Fruit fly (Drosophila melanogaster): ENCODE results near the gene CG10357.
A peak's percentile ranks its signal among the peaks of the same experiment; 100 is the strongest.

The CG10357 gene

DNA sequence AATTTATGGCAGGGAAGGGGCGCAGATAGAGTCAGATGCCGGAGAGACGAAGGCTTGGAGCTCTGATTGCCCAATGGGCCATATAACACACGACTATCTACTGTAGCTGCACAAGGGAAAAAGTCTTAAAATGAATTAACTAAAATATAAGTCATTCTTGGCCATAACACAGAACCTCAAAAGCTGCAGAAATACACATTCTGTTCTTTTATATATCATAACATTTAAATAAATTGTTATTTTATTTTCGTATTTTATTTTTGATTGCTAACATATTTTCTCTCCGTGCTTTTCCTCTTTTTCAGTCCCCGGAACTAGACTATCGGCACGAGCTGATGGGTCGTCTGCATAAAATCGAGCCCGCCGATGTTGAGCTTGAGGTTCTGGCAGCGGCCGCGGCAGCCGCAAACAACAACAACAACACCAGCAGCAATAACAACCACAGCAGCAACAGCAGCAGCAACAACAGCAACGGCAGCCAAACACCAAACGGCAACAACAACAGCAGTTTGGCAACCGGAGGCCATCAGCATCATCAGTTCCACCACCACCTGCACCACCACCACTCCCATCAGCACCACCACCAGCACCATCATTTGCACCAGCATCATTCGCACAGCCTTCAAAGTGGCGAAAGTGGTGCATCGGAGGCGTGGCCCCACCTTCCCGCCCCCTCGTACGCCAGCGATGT is 29.3 kb downstream of the CG10357 start (continued):
- TF ChIP-seq disco-r (GFP tag; optimal IDR thresholded peaks at IDR 0.05), result no peak
- no peak for TF ChIP-seq Hmx (GFP tag; optimal IDR thresholded peaks at IDR 0.05)
- TF ChIP-seq CG18011 (GFP tag; optimal IDR thresholded peaks at IDR 0.05), result no peak
- TF ChIP-seq CG15601 (tag; optimal IDR thresholded peaks at IDR 0.05), result peak; percentile 43
- no peak for TF ChIP-seq en (GFP tag; optimal IDR thresholded peaks at IDR 0.05)
- no peak for TF ChIP-seq Ravus (GFP tag; IDR thresholded peaks at IDR 0.05)
- no peak for TF ChIP-seq slou (GFP tag; optimal IDR thresholded peaks at IDR 0.05)
- no peak for TF ChIP-seq CG3065 (GFP tag; optimal IDR thresholded peaks at IDR 0.05)
- no peak for TF ChIP-seq CG14050 (GFP tag; IDR thresholded peaks at IDR 0.05)
- no peak for TF ChIP-seq CG6854 (GFP tag; optimal IDR thresholded peaks at IDR 0.05)
- no peak for TF ChIP-seq zfh1 (GFP tag; IDR thresholded peaks at IDR 0.05)
- no peak for TF ChIP-seq CG32532 (GFP tag; IDR thresholded peaks at IDR 0.05)
- TF ChIP-seq CG8944 (GFP tag; optimal IDR thresholded peaks at IDR 0.05), result no peak
- no peak for TF ChIP-seq CG7271 (tag; optimal IDR thresholded peaks at IDR 0.05)
- TF ChIP-seq schlank (tag; optimal IDR thresholded peaks at IDR 0.05), result no peak
- TF ChIP-seq CG10979 (tag; optimal IDR thresholded peaks at IDR 0.05), result peak; percentile 33
- TF ChIP-seq kay (GFP tag; optimal IDR thresholded peaks at IDR 0.05), result no peak
- TF ChIP-seq Adf1 (GFP tag; IDR thresholded peaks at IDR 0.05), result no peak
- TF ChIP-seq dan (GFP tag; IDR thresholded peaks at IDR 0.05), result no peak
- TF ChIP-seq dati (GFP tag; IDR thresholded peaks at IDR 0.05), result no peak
- no peak for TF ChIP-seq Kr (GFP tag; optimal IDR thresholded peaks at IDR 0.05)
- peak; percentile 3 for TF ChIP-seq CG13424 (tag; optimal IDR thresholded peaks at IDR 0.05)
- no peak for TF ChIP-seq CG18599 (GFP tag; optimal IDR thresholded peaks at IDR 0.05)
- TF ChIP-seq lola (GFP tag; optimal IDR thresholded peaks at IDR 0.05), result peak in 1 of 3 experiments; percentile 46
- no peak for TF ChIP-seq B-H1 (GFP tag; IDR thresholded peaks at IDR 0.05)
- no peak for TF ChIP-seq sens-2 (GFP tag; IDR thresholded peaks at IDR 0.05)
- TF ChIP-seq MTF-1 (GFP tag; optimal IDR thresholded peaks at IDR 0.05; ENCODE audit: borderline replicate concordance), result no peak
- TF ChIP-seq CG6272 (GFP tag; IDR thresholded peaks at IDR 0.05), result no peak
- no peak for TF ChIP-seq CG9437 (GFP tag; optimal IDR thresholded peaks at IDR 0.05)
- peak; percentile 22 for TF ChIP-seq az2 (GFP tag; optimal IDR thresholded peaks at IDR 0.05)
- no peak for TF ChIP-seq seq (GFP tag; IDR thresholded peaks at IDR 0.05)
- TF ChIP-seq Chrac-16 (GFP tag; optimal IDR thresholded peaks at IDR 0.05), result no peak
- no peak for TF ChIP-seq cg (GFP tag; optimal IDR thresholded peaks at IDR 0.05)
- no peak for TF ChIP-seq Spps (tag; optimal IDR thresholded peaks at IDR 0.05)
- TF ChIP-seq CG18764 (GFP tag; optimal IDR thresholded peaks at IDR 0.05), result no peak
- TF ChIP-seq CG8388 (GFP tag; optimal IDR thresholded peaks at IDR 0.05), result peak; percentile 37
- no peak for TF ChIP-seq CG4282 (GFP tag; optimal IDR thresholded peaks at IDR 0.05)
- no peak for TF ChIP-seq Doc3 (GFP tag; IDR thresholded peaks at IDR 0.05; ENCODE audit: partially characterized antibody)
- no peak for TF ChIP-seq ash1 (GFP tag; optimal IDR thresholded peaks at IDR 0.05)
- peak; percentile 21 for TF ChIP-seq CG18262 (tag; optimal IDR thresholded peaks at IDR 0.05)
- TF ChIP-seq pho (GFP tag; optimal IDR thresholded peaks at IDR 0.05), result no peak
- no peak for TF ChIP-seq lov (optimal IDR thresholded peaks at IDR 0.05)
- TF ChIP-seq lov (GFP tag; IDR thresholded peaks at IDR 0.05), result no peak
- no peak for TF ChIP-seq CG10274 (GFP tag; optimal IDR thresholded peaks at IDR 0.05)
- no peak for TF ChIP-seq Xbp1 (GFP tag; optimal IDR thresholded peaks at IDR 0.05)
- TF ChIP-seq Usf (GFP tag; optimal IDR thresholded peaks at IDR 0.05), result no peak
- no peak for TF ChIP-seq CG12104 (GFP tag; optimal IDR thresholded peaks at IDR 0.05)
- TF ChIP-seq CHES-1-like (GFP tag; optimal IDR thresholded peaks at IDR 0.05), result no peak
- no peak for TF ChIP-seq bigmax (GFP tag; optimal IDR thresholded peaks at IDR 0.05)
- TF ChIP-seq Gug (GFP tag; IDR thresholded peaks at IDR 0.05), result no peak
- peak; percentile 21 for TF ChIP-seq Blimp-1 (GFP tag; optimal IDR thresholded peaks at IDR 0.05)

All from whole organism, embryonic.